Fruit fly (Drosophila melanogaster) whole organism, embryonic: ENCODE measurements around the gene kibra.

Experiments
- Bteb2 ChIP-seq: fragments of 200-800 bp; sonication (Bioruptor generic); optimal IDR thresholded peaks from 2 replicates; lab custom pipeline; 2016; ENCODE audit warnings: missing biosample characterization, missing genetic modification characterization
- CG10267 ChIP-seq: fragments of 200-800 bp; sonication (Bioruptor generic); optimal IDR thresholded peaks from 2 replicates; lab custom pipeline; 2018; ENCODE audit warnings: missing biosample characterization, mild to moderate bottlenecking, missing genetic modification characterization, moderate library complexity
- CG10366 ChIP-seq: fragments of 200-800 bp; sonication (Bioruptor generic); IDR thresholded peaks from 2 replicates; pipeline ENCODE4 v1.3.6; 2022; ENCODE audit warnings: missing biosample characterization, missing genetic modification characterization
- CG10565 ChIP-seq: fragments of 200-800 bp; sonication (Bioruptor generic); optimal IDR thresholded peaks from 3 replicates; lab custom pipeline; 2016; ENCODE audit warnings: missing biosample characterization, mild to moderate bottlenecking, missing genetic modification characterization
- CG11247 ChIP-seq: fragments of 200-800 bp; sonication (Bioruptor generic); IDR thresholded peaks from 2 replicates; pipeline ENCODE4 v1.3.6; 2022; ENCODE audit warnings: missing biosample characterization, missing genetic modification characterization
- CG12299 ChIP-seq: fragments of 200-800 bp; sonication (Bioruptor generic); optimal IDR thresholded peaks from 2 replicates; lab custom pipeline; 2018; ENCODE audit warnings: missing biosample characterization, mild to moderate bottlenecking, missing genetic modification characterization
- CG13123 ChIP-seq: fragments of 200-800 bp; sonication (Bioruptor generic); optimal IDR thresholded peaks from 2 replicates; lab custom pipeline; 2016; ENCODE audit warnings: missing biosample characterization, missing genetic modification characterization
- CG13424 ChIP-seq: fragments of 200-800 bp; sonication (Bioruptor generic); optimal IDR thresholded peaks from 2 replicates; lab custom pipeline; 2019; ENCODE audit warnings: missing biosample characterization, mild to moderate bottlenecking, missing genetic modification characterization, moderate library complexity
- CG14014 ChIP-seq: fragments of 200-800 bp; sonication (Bioruptor generic); IDR thresholded peaks from 2 replicates; pipeline ENCODE4 v1.3.6; 2022; ENCODE audit warnings: missing biosample characterization, missing genetic modification characterization
- CG14050 ChIP-seq: fragments of 200-800 bp; sonication (Bioruptor generic); IDR thresholded peaks from 3 replicates; pipeline ENCODE4 v1.3.6; 2022; ENCODE audit warnings: missing biosample characterization, missing genetic modification characterization
- CG14710 ChIP-seq: fragments of 200-800 bp; sonication (Bioruptor generic); optimal IDR thresholded peaks from 3 replicates; lab custom pipeline; 2019; ENCODE audit warnings: missing biosample characterization, mild to moderate bottlenecking, missing genetic modification characterization, moderate library complexity
- CG17802 ChIP-seq: fragments of 200-800 bp; sonication (Bioruptor generic); optimal IDR thresholded peaks from 2 replicates; lab custom pipeline; 2018; ENCODE audit warnings: missing biosample characterization, mild to moderate bottlenecking, missing genetic modification characterization, moderate library complexity
- CG18011 ChIP-seq: fragments of 200-800 bp; sonication (Bioruptor generic); optimal IDR thresholded peaks from 2 replicates; lab custom pipeline; 2017; ENCODE audit warnings: missing biosample characterization, missing genetic modification characterization, mild to moderate bottlenecking, moderate library complexity, missing genotype
- CG2199 ChIP-seq: fragments of 200-800 bp; sonication (Bioruptor generic); IDR thresholded peaks from 3 replicates; pipeline ENCODE4 v1.3.6; 2022; ENCODE audit warnings: missing biosample characterization, missing genetic modification characterization
- CG2875 ChIP-seq: fragments of 200-800 bp; sonication (Bioruptor generic); optimal IDR thresholded peaks from 2 replicates; lab custom pipeline; 2017; ENCODE audit warnings: missing biosample characterization, mild to moderate bottlenecking, missing genetic modification characterization, missing genetic modification reagents
- CG30020 ChIP-seq: fragments of 200-800 bp; optimal IDR thresholded peaks from 2 replicates; lab custom pipeline; 2019; ENCODE audit warnings: missing biosample characterization, mild to moderate bottlenecking, missing genetic modification characterization, moderate library complexity
- CG5953 ChIP-seq: fragments of 200-800 bp; sonication (Bioruptor generic); IDR thresholded peaks from 2 replicates; pipeline ENCODE4 v1.3.6; 2022; ENCODE audit warnings: missing biosample characterization, missing genetic modification characterization
- CHES-1-like ChIP-seq: fragments of 200-800 bp; sonication (Bioruptor generic); optimal IDR thresholded peaks from 2 replicates; lab custom pipeline; 2016; ENCODE audit warnings: missing biosample characterization, missing genetic modification characterization
- CTCF ChIP-seq: fragments of 200-800 bp; sonication (Bioruptor generic); optimal IDR thresholded peaks from 2 replicates; lab custom pipeline; 2017; ENCODE audit warnings: missing biosample characterization, mild to moderate bottlenecking, missing genetic modification characterization, moderate library complexity
- Doc3 ChIP-seq: fragments of 200-800 bp; sonication (Bioruptor generic); IDR thresholded peaks from 3 replicates; pipeline ENCODE4 v1.3.6; 2022; ENCODE audit warnings: missing biosample characterization, missing genetic modification characterization; ENCODE audit not compliant: partially characterized antibody
- Fer1 ChIP-seq: fragments of 200-800 bp; sonication (Bioruptor generic); optimal IDR thresholded peaks from 2 replicates; lab custom pipeline; 2017; ENCODE audit warnings: missing biosample characterization, mild to moderate bottlenecking, missing genetic modification characterization
- HHEX ChIP-seq: fragments of 200-800 bp; sonication (Bioruptor generic); optimal IDR thresholded peaks from 3 replicates; lab custom pipeline; 2017; ENCODE audit warnings: missing biosample characterization, mild to moderate bottlenecking, missing genetic modification characterization, missing genetic modification reagents
- Hand ChIP-seq: fragments of 200-800 bp; sonication (Bioruptor generic); optimal IDR thresholded peaks from 2 replicates; lab custom pipeline; 2017; ENCODE audit warnings: mild to moderate bottlenecking, missing biosample characterization, missing genetic modification reagents, missing genetic modification characterization
- Jarid2 ChIP-seq: fragments of 200-800 bp; sonication (Bioruptor generic); optimal IDR thresholded peaks from 3 replicates; lab custom pipeline; 2017; ENCODE audit warnings: mild to moderate bottlenecking, missing biosample characterization, missing genetic modification reagents, missing genetic modification characterization
- Med ChIP-seq: fragments of 200-800 bp; sonication (Bioruptor generic); peaks from one replicate; lab custom pipeline; 2016; ENCODE audit warnings: missing biosample characterization, missing genetic modification characterization, mild to moderate bottlenecking, inconsistent platforms, moderate library complexity
- Mes4 ChIP-seq: fragments of 200-800 bp; sonication (Bioruptor generic); optimal IDR thresholded peaks from 2 replicates; lab custom pipeline; 2016; ENCODE audit warnings: missing biosample characterization, missing genetic modification characterization
- Nf-YA ChIP-seq: fragments of 200-800 bp; sonication (Bioruptor generic); IDR thresholded peaks from 2 replicates; pipeline ENCODE4 v1.3.6; 2022; ENCODE audit warnings: missing biosample characterization, missing genetic modification characterization
- PHDP ChIP-seq: fragments of 200-800 bp; sonication (Bioruptor generic); optimal IDR thresholded peaks from 3 replicates; lab custom pipeline; 2018; ENCODE audit warnings: missing biosample characterization, mild to moderate bottlenecking, missing genetic modification characterization, moderate library complexity
- Poxn ChIP-seq: fragments of 200-800 bp; sonication (Bioruptor generic); IDR thresholded peaks from 2 replicates; pipeline ENCODE4 v1.3.6; 2022; ENCODE audit warnings: missing biosample characterization, missing genetic modification characterization
- Scr ChIP-seq: fragments of 200-800 bp; sonication (Bioruptor generic); IDR thresholded peaks from 2 replicates; pipeline ENCODE4 v1.3.6; 2022; ENCODE audit warnings: missing biosample characterization, missing genetic modification characterization; ENCODE audit not compliant: partially characterized antibody
- Side ChIP-seq: fragments of 200-800 bp; sonication (Bioruptor generic); optimal IDR thresholded peaks from 2 replicates; lab custom pipeline; 2016; ENCODE audit warnings: missing biosample characterization, missing genetic modification characterization
- Six4 ChIP-seq: fragments of 200-800 bp; sonication (Bioruptor generic); optimal IDR thresholded peaks from 2 replicates; lab custom pipeline; 2016; ENCODE audit warnings: missing biosample characterization, missing genetic modification characterization
- TFAM ChIP-seq: fragments of 200-800 bp; sonication (Bioruptor generic); optimal IDR thresholded peaks from 2 replicates; lab custom pipeline; 2017; ENCODE audit warnings: missing biosample characterization, missing genetic modification characterization, inconsistent platforms
- Usf ChIP-seq: fragments of 200-800 bp; sonication (Bioruptor generic); optimal IDR thresholded peaks from 2 replicates; lab custom pipeline; 2017; ENCODE audit warnings: missing genotype, missing biosample characterization, missing genetic modification characterization
- Xrp1 ChIP-seq: fragments of 200-800 bp; sonication (Bioruptor generic); IDR thresholded peaks from 2 replicates; pipeline ENCODE4 v1.3.6; 2022; ENCODE audit warnings: missing biosample characterization, missing genetic modification characterization
- dati ChIP-seq: fragments of 200-800 bp; sonication (Bioruptor generic); IDR thresholded peaks from 2 replicates; pipeline ENCODE4 v1.3.6; 2022; ENCODE audit warnings: missing biosample characterization, missing genetic modification characterization
- en ChIP-seq: fragments of 200-800 bp; sonication (Bioruptor generic); optimal IDR thresholded peaks from 2 replicates; lab custom pipeline; 2016; ENCODE audit warnings: missing biosample characterization, missing genetic modification characterization
- eve ChIP-seq, 2 experiments: fragments of >200 bp; optimal IDR thresholded peaks; 2 replicates each; lab custom pipeline; 2017; ENCODE audit warnings: missing biosample characterization in 2 of 2, missing genetic modification characterization in 2 of 2
- grn ChIP-seq: fragments of 200-800 bp; sonication (Bioruptor generic); optimal IDR thresholded peaks from 3 replicates; lab custom pipeline; 2017; ENCODE audit warnings: missing biosample characterization, missing genetic modification characterization
- h ChIP-seq: fragments of >200 bp; optimal IDR thresholded peaks from 2 replicates; lab custom pipeline; 2017
- jing ChIP-seq: fragments of 200-800 bp; sonication (Bioruptor generic); optimal IDR thresholded peaks from 2 replicates; lab custom pipeline; 2018; ENCODE audit warnings: missing biosample characterization, mild to moderate bottlenecking, missing genetic modification characterization
- luna ChIP-seq: fragments of 200-800 bp; sonication (Bioruptor generic); optimal IDR thresholded peaks from 2 replicates; lab custom pipeline; 2016; ENCODE audit warnings: missing biosample characterization, missing genetic modification characterization
- mam ChIP-seq: fragments of 200-800 bp; sonication (Bioruptor generic); optimal IDR thresholded peaks from 3 replicates; lab custom pipeline; 2016; ENCODE audit warnings: missing biosample characterization, missing genetic modification characterization
- onecut ChIP-seq: fragments of 200-800 bp; sonication (Bioruptor generic); IDR thresholded peaks from 2 replicates; pipeline ENCODE4 v1.3.6; 2022; ENCODE audit warnings: missing biosample characterization, missing genetic modification characterization
- pb ChIP-seq: fragments of 200-800 bp; sonication (Bioruptor generic); optimal IDR thresholded peaks from 3 replicates; lab custom pipeline; 2016; ENCODE audit warnings: missing biosample characterization, missing genetic modification characterization
- pho ChIP-seq: fragments of 200-800 bp; sonication (Bioruptor generic); optimal IDR thresholded peaks from 2 replicates; lab custom pipeline; 2016; ENCODE audit warnings: missing biosample characterization, missing genetic modification characterization
- prd ChIP-seq, 3 experiments: fragments of >200 bp in 2 of 3; fragments of 200-800 bp in 1 of 3; sonication (Bioruptor generic) in 1 of 3; optimal IDR thresholded peaks in 2 of 3; IDR thresholded peaks in 1 of 3; 2 replicates in 2 of 3; 3 replicates in 1 of 3; pipeline versions ENCODE4 v1.3.6 to Lab custom; 2017 to 2022; ENCODE audit warnings: missing biosample characterization in 1 of 3, missing genetic modification characterization in 1 of 3
- rib ChIP-seq: fragments of 200-800 bp; sonication (Bioruptor generic); IDR thresholded peaks from 2 replicates; pipeline ENCODE4 v1.3.6; 2022; ENCODE audit warnings: missing biosample characterization, missing genetic modification characterization
- sr ChIP-seq: fragments of 200-800 bp; sonication (Bioruptor generic); IDR thresholded peaks from 3 replicates; pipeline ENCODE4 v1.3.6; 2022; ENCODE audit warnings: missing biosample characterization, missing genetic modification characterization
- ssp ChIP-seq: fragments of 200-800 bp; sonication (Bioruptor generic); IDR thresholded peaks from 2 replicates; pipeline ENCODE4 v1.3.6; 2022; ENCODE audit warnings: missing biosample characterization, missing genetic modification characterization
- tin ChIP-seq: fragments of 200-800 bp; sonication (Bioruptor generic); optimal IDR thresholded peaks from 3 replicates; lab custom pipeline; 2016; ENCODE audit warnings: missing biosample characterization, missing genetic modification characterization
- toy ChIP-seq: fragments of 200-800 bp; sonication (Bioruptor generic); IDR thresholded peaks from 2 replicates; pipeline ENCODE4 v1.3.6; 2022; ENCODE audit warnings: missing biosample characterization, missing genetic modification characterization
- wdn ChIP-seq: fragments of 200-800 bp; sonication (Bioruptor generic); IDR thresholded peaks from 2 replicates; pipeline ENCODE4 v1.3.6; 2022; ENCODE audit warnings: missing biosample characterization, missing genetic modification characterization
- yki ChIP-seq: fragments of >200 bp; optimal IDR thresholded peaks from 3 replicates; lab custom pipeline; 2018

Gene kibra

DNA sequence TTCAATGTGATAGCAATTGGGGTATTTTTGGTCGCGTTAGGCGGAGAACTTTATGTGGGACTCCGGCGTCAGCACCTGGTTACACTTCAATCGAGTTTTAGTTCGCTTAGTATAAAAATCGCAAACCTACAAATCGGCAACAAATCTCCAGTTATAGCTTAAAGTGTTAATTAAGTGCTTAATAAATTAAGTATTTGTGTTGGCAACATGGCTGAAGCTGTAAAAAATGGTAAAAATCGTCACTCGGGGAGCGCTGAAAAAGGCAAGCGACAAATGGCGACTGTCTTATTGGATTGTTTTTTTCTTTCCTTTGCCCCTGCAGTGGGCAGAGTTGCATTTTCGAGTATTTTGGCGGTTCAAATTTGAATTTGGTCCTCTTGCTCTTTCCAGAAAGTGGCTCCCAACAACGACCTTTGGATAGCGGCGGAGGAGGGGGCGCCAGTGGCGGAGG is 64.7 kb downstream of the kibra start, which contains the start of gene Hexim:
TSS of gene Hexim (plus strand) at position 85 of the 451 bp plus-strand sequence.
- TF ChIP-seq Xrp1 (GFP tag; lab: Robert Waterston, UW) = no peak
- TF ChIP-seq pb = no peak
- TF ChIP-seq luna (GFP tag; lab: Kevin White, UChicago) = no peak
- no peak for TF ChIP-seq Six4 (GFP tag; lab: Kevin White, UChicago)
- TF ChIP-seq Nf-YA (GFP tag; lab: Robert Waterston, UW) = no peak
- TF ChIP-seq Side = no peak
- TF ChIP-seq TFAM (GFP tag; lab: Kevin White, UChicago) = no peak
- no peak for TF ChIP-seq Usf
- no peak for TF ChIP-seq Bteb2 (GFP tag; lab: Kevin White, UChicago)
- TF ChIP-seq CG18011 (GFP tag; lab: Kevin White, UChicago) = no peak
- no peak for TF ChIP-seq HHEX (GFP tag; lab: Kevin White, UChicago)
- no peak for TF ChIP-seq CG10565 (GFP tag; lab: Kevin White, UChicago)
- no peak for TF ChIP-seq Doc3 (GFP tag; lab: Robert Waterston, UW)
- TF ChIP-seq Med (GFP tag; lab: Kevin White, UChicago) = peak; percentile 76
- TF ChIP-seq dati (GFP tag; lab: Robert Waterston, UW) = no peak
- peak; percentile 35 for TF ChIP-seq CG10267 (tag; lab: Kevin White, UChicago)
- TF ChIP-seq yki (lab: Kevin White, UChicago) = no peak
- TF ChIP-seq grn (GFP tag; lab: Kevin White, UChicago) = no peak
- TF ChIP-seq CG13424 (tag; lab: Kevin White, UChicago) = no peak
- TF ChIP-seq CG5953 = no peak
- TF ChIP-seq onecut = peak; percentile 26
- TF ChIP-seq CG12299 (tag; lab: Kevin White, UChicago) = peak; percentile 40
- TF ChIP-seq Poxn (GFP tag; lab: Robert Waterston, UW) = no peak
- TF ChIP-seq PHDP (tag; lab: Kevin White, UChicago) = no peak
- TF ChIP-seq Fer1 (GFP tag; lab: Kevin White, UChicago) = peak; percentile 58
- TF ChIP-seq Mes4 (GFP tag; lab: Kevin White, UChicago) = no peak
- no peak for TF ChIP-seq toy (GFP tag; lab: Robert Waterston, UW)
- peak; percentile 41 for TF ChIP-seq CTCF
- TF ChIP-seq CG30020 = no peak
- no peak for TF ChIP-seq jing (GFP tag; lab: Kevin White, UChicago)
- no peak for TF ChIP-seq CG13123
- peak; percentile 73 for TF ChIP-seq CG14710
- no peak for TF ChIP-seq Scr (GFP tag; lab: Robert Waterston, UW)
- peak; percentile 20 for TF ChIP-seq Jarid2 (GFP tag; lab: Kevin White, UChicago)
- TF ChIP-seq en (GFP tag; lab: Kevin White, UChicago) = no peak
- TF ChIP-seq prd (optimal IDR thresholded peaks at IDR 0.05; lab: Kevin White, UChicago) = no peak
- TF ChIP-seq prd (GFP tag; IDR thresholded peaks at IDR 0.05; lab: Robert Waterston, UW) = no peak
- no peak for TF ChIP-seq CG2875 (GFP tag; lab: Kevin White, UChicago)
- TF ChIP-seq CG2199 (GFP tag; lab: Robert Waterston, UW) = no peak
- TF ChIP-seq CG14050 (GFP tag; lab: Robert Waterston, UW) = no peak
- no peak for TF ChIP-seq wdn
- TF ChIP-seq rib (GFP tag; lab: Robert Waterston, UW) = no peak
- no peak for TF ChIP-seq Hand (GFP tag; lab: Kevin White, UChicago)
- TF ChIP-seq eve (GFP tag; optimal IDR thresholded peaks at IDR 0.05; lab: Kevin White, UChicago) = no peak
- TF ChIP-seq sr = no peak
- TF ChIP-seq CG11247 (GFP tag; lab: Robert Waterston, UW) = no peak
- no peak for TF ChIP-seq CG10366 (GFP tag; lab: Robert Waterston, UW)
- TF ChIP-seq mam (GFP tag; lab: Kevin White, UChicago) = no peak
- TF ChIP-seq h (lab: Kevin White, UChicago) = no peak
- no peak for TF ChIP-seq CG14014 (GFP tag; lab: Robert Waterston, UW)
- TF ChIP-seq ssp (GFP tag; lab: Robert Waterston, UW) = no peak
- TF ChIP-seq tin = no peak
- no peak for TF ChIP-seq CHES-1-like (GFP tag; lab: Kevin White, UChicago)
- TF ChIP-seq CG17802 (tag; lab: Kevin White, UChicago) = no peak
- no peak for TF ChIP-seq pho (GFP tag; lab: Kevin White, UChicago)
